Fruit fly (Drosophila melanogaster) whole organism, wandering third instar larva: ENCODE measurements around the gene CG5556.

ENCODE experiments used
- Abd-B ChIP-seq: fragments of >200 bp; optimal IDR thresholded peaks from 2 replicates; lab custom pipeline; 2017; ENCODE audit warnings: missing biosample characterization, missing genetic modification characterization
- CG32264 ChIP-seq: fragments of 200-800 bp; sonication (Bioruptor generic); optimal IDR thresholded peaks from 2 replicates; lab custom pipeline; 2016; ENCODE audit warnings: missing biosample characterization, missing genetic modification characterization
- CG9705 ChIP-seq: fragments of 200-800 bp; sonication (Bioruptor generic); optimal IDR thresholded peaks from 2 replicates; lab custom pipeline; 2018; ENCODE audit warnings: missing biosample characterization, mild to moderate bottlenecking, missing genetic modification characterization
- CrebA ChIP-seq: fragments of 200-800 bp; sonication (Bioruptor generic); optimal IDR thresholded peaks from 2 replicates; lab custom pipeline; 2016; ENCODE audit warnings: missing biosample characterization, mild to moderate bottlenecking, missing genetic modification characterization, borderline replicate concordance
- Dfd ChIP-seq: fragments of >200 bp; optimal IDR thresholded peaks from 2 replicates; lab custom pipeline; 2017; ENCODE audit warnings: missing biosample characterization, missing genetic modification characterization
- Dif ChIP-seq: fragments of 200-275, 200-300 bp; sonication (Bioruptor generic); optimal IDR thresholded peaks from 2 replicates; lab custom pipeline; 2018; ENCODE audit warnings: missing biosample characterization, missing genetic modification characterization; ENCODE audit not compliant: partially characterized antibody
- GATAd ChIP-seq: sonication (Bioruptor generic); optimal IDR thresholded peaks from 2 replicates; lab custom pipeline; 2016; ENCODE audit warnings: missing biosample characterization, missing genetic modification characterization
- HLH106 ChIP-seq: fragments of 200-800 bp; optimal IDR thresholded peaks from 3 replicates; lab custom pipeline; 2019; ENCODE audit warnings: missing biosample characterization, mild to moderate bottlenecking, missing genetic modification characterization, moderate library complexity
- Hnf4 ChIP-seq: fragments of 200-800 bp; sonication (Bioruptor generic); optimal IDR thresholded peaks from 2 replicates; lab custom pipeline; 2016; ENCODE audit warnings: missing biosample characterization, mild to moderate bottlenecking, missing genetic modification characterization
- Hr78 ChIP-seq: fragments of >200 bp; optimal IDR thresholded peaks from 2 replicates; lab custom pipeline; 2017; ENCODE audit warnings: missing biosample characterization, missing genetic modification characterization
- Hr83 ChIP-seq: fragments of 200-300 bp; sonication (Bioruptor generic); optimal IDR thresholded peaks from 2 replicates; lab custom pipeline; 2016; ENCODE audit warnings: missing biosample characterization, mild to moderate bottlenecking, missing genetic modification characterization, moderate library complexity; ENCODE audit not compliant: poor library complexity, severe bottlenecking
- Jra ChIP-seq: sonication (Bioruptor generic); optimal IDR thresholded peaks from 2 replicates; lab custom pipeline; 2016; ENCODE audit warnings: missing biosample characterization, missing genetic modification characterization
- Mio ChIP-seq: sonication (Bioruptor generic); optimal IDR thresholded peaks from 2 replicates; lab custom pipeline; 2016; ENCODE audit warnings: missing biosample characterization, missing genetic modification characterization
- Myc ChIP-seq: fragments of >200 bp; optimal IDR thresholded peaks from 2 replicates; lab custom pipeline; 2017
- N ChIP-seq: fragments of >200 bp; optimal IDR thresholded peaks from 2 replicates; lab custom pipeline; 2018; ENCODE audit warnings: missing biosample characterization, missing external identifiers, missing genetic modification characterization
- OdsH ChIP-seq: fragments of 200-800 bp; sonication (Bioruptor generic); optimal IDR thresholded peaks from 2 replicates; lab custom pipeline; 2016; ENCODE audit warnings: missing biosample characterization, mild to moderate bottlenecking, missing genetic modification characterization
- Rel ChIP-seq, 2 experiments: fragments of 200-800 bp; sonication (Bioruptor generic) in 1 of 2; optimal IDR thresholded peaks; 2 replicates in 1 of 2; 3 replicates in 1 of 2; lab custom pipeline; 2016 to 2019; ENCODE audit warnings: mild to moderate bottlenecking in 2 of 2, missing biosample characterization in 2 of 2, missing genetic modification characterization in 2 of 2, moderate library complexity in 1 of 2
- Sp1 ChIP-seq: fragments of 200-800 bp; sonication (Bioruptor generic); optimal IDR thresholded peaks from 3 replicates; lab custom pipeline; 2019; ENCODE audit warnings: missing biosample characterization, mild to moderate bottlenecking, missing genetic modification characterization, moderate library complexity
- Vsx2 ChIP-seq: fragments of 200-300, 225-300 bp; sonication (Bioruptor generic); optimal IDR thresholded peaks from 2 replicates; lab custom pipeline; 2018; ENCODE audit warnings: missing biosample characterization, missing genetic modification characterization; ENCODE audit not compliant: partially characterized antibody
- br ChIP-seq: fragments of 200-800 bp; sonication (Bioruptor generic); optimal IDR thresholded peaks from 2 replicates; lab custom pipeline; 2016; ENCODE audit warnings: missing biosample characterization, missing genetic modification characterization
- brk ChIP-seq: fragments of 200-800 bp; sonication (Bioruptor generic); optimal IDR thresholded peaks from 2 replicates; lab custom pipeline; 2016; ENCODE audit warnings: missing biosample characterization, mild to moderate bottlenecking, missing genetic modification characterization
- dl ChIP-seq, 2 experiments: fragments of 175-275, 200-275 bp in 1 of 2; fragments of 200-275 bp in 1 of 2; sonication (Bioruptor generic); optimal IDR thresholded peaks; lab custom pipeline; 2018; ENCODE audit warnings: mild to moderate bottlenecking in 2 of 2, missing biosample characterization in 2 of 2, missing genetic modification characterization in 2 of 2, moderate library complexity in 2 of 2; ENCODE audit not compliant: partially characterized antibody in 2 of 2, insufficient read depth in 1 of 2
- dmrt93B ChIP-seq: fragments of 200-800 bp; sonication (Bioruptor generic); optimal IDR thresholded peaks from 2 replicates; lab custom pipeline; 2018; ENCODE audit warnings: missing biosample characterization, mild to moderate bottlenecking, missing genetic modification characterization
- dsf ChIP-seq: sonication (Bioruptor generic); optimal IDR thresholded peaks from 2 replicates; lab custom pipeline; 2016; ENCODE audit warnings: missing biosample characterization, missing genetic modification characterization, borderline replicate concordance
- ey ChIP-seq: fragments of 200-800 bp; sonication (Bioruptor generic); optimal IDR thresholded peaks from 2 replicates; lab custom pipeline; 2016; ENCODE audit warnings: missing biosample characterization, missing genetic modification characterization
- foxo ChIP-seq, 2 experiments: fragments of 200-800 bp; sonication (Bioruptor generic); optimal IDR thresholded peaks; 2 replicates in 1 of 2; 3 replicates in 1 of 2; lab custom pipeline; 2016 to 2017; ENCODE audit warnings: missing biosample characterization in 2 of 2, missing genetic modification characterization in 2 of 2
- fru ChIP-seq: fragments of 200-800 bp; sonication (Bioruptor generic); optimal IDR thresholded peaks from 3 replicates; lab custom pipeline; 2016; ENCODE audit warnings: missing biosample characterization, mild to moderate bottlenecking, missing genetic modification characterization
- h ChIP-seq: fragments of 200-800 bp; sonication (Bioruptor generic); optimal IDR thresholded peaks from 3 replicates; lab custom pipeline; 2016; ENCODE audit warnings: missing biosample characterization, mild to moderate bottlenecking, missing genetic modification characterization
- jim ChIP-seq: fragments of 175-275, 200-325 bp; sonication (Bioruptor generic); optimal IDR thresholded peaks from 2 replicates; lab custom pipeline; 2016; ENCODE audit warnings: missing biosample characterization, mild to moderate bottlenecking, missing genetic modification characterization
- lola ChIP-seq: fragments of >200 bp; optimal IDR thresholded peaks from 2 replicates; lab custom pipeline; 2017; ENCODE audit warnings: missing biosample characterization, missing genetic modification characterization
- pan ChIP-seq: fragments of >200 bp; optimal IDR thresholded peaks from 2 replicates; lab custom pipeline; 2017
- psq ChIP-seq: fragments of 200-800 bp; sonication (Bioruptor generic); optimal IDR thresholded peaks from 3 replicates; lab custom pipeline; 2017; ENCODE audit warnings: missing biosample characterization, mild to moderate bottlenecking, missing genetic modification characterization, moderate library complexity
- rgr ChIP-seq: fragments of 200-800 bp; sonication (Bioruptor generic); optimal IDR thresholded peaks from 3 replicates; lab custom pipeline; 2016; ENCODE audit warnings: missing biosample characterization, mild to moderate bottlenecking, missing genetic modification characterization
- sage ChIP-seq: fragments of 200-800 bp; sonication (Bioruptor generic); optimal IDR thresholded peaks from 2 replicates; lab custom pipeline; 2016; ENCODE audit warnings: missing biosample characterization, mild to moderate bottlenecking, missing genetic modification characterization
- sv ChIP-seq: fragments of 200-800 bp; sonication (Bioruptor generic); optimal IDR thresholded peaks from 3 replicates; lab custom pipeline; 2016; ENCODE audit warnings: missing biosample characterization, missing genetic modification characterization
- tai ChIP-seq: sonication (Bioruptor generic); optimal IDR thresholded peaks from 2 replicates; lab custom pipeline; 2016; ENCODE audit warnings: missing biosample characterization, missing genetic modification characterization
- usp ChIP-seq: fragments of >200 bp; optimal IDR thresholded peaks from 2 replicates; lab custom pipeline; 2017; ENCODE audit warnings: missing biosample characterization, missing genetic modification characterization
- woc ChIP-seq: sonication (Bioruptor generic); optimal IDR thresholded peaks from 2 replicates; lab custom pipeline; 2016; ENCODE audit warnings: missing biosample characterization, mild to moderate bottlenecking, missing genetic modification characterization

CG5556 gene

dm6 chr2L:1367696-1368095, 15.0 kb upstream of the CG5556 start, which contains the start of gene CG14346:
Gene CG14346 (plus strand): TSS chr2L:1367996.
- TF ChIP-seq dmrt93B (GFP tag; lab: Kevin White, UChicago) (no peak), woc (GFP tag; lab: Kevin White, UChicago) (no peak), Sp1 (GFP tag; lab: Kevin White, UChicago) (no peak), h (GFP tag; lab: Kevin White, UChicago) (no peak), sv (no peak), jim (GFP tag; lab: Kevin White, UChicago) (no peak), Hr78 (GFP tag; lab: Kevin White, UChicago) (no peak), Dif (GFP tag; lab: Kevin White, UChicago) (no peak), Dfd (no peak), OdsH (GFP tag; lab: Kevin White, UChicago) (no peak), fru (GFP tag; lab: Kevin White, UChicago) (no peak), rgr (GFP tag; lab: Kevin White, UChicago) (no peak), Abd-B (GFP tag; lab: Kevin White, UChicago) (no peak), dl (GFP tag; optimal IDR thresholded peaks at IDR 0.05; lab: Kevin White, UChicago; ENCODE audit: insufficient read depth in 1 of 2, partially characterized antibody in 2 of 2) (no peak), lola (GFP tag; lab: Kevin White, UChicago) (no peak), pan (lab: Kevin White, UChicago) (no peak), CG32264 (GFP tag; lab: Kevin White, UChicago) (no peak), Hr83 (GFP tag; lab: Kevin White, UChicago) (no peak)

- no peak for TF ChIP-seq Mio (GFP tag; lab: Kevin White, UChicago)
- peak; percentile 88 for TF ChIP-seq Dfd
These were observed 12.4 kb upstream of the CG5556 start for dm6 chr2L:1365037-1365436.

dm6 chr2L:1361771-1362632, 9.3 kb upstream of the CG5556 start, which contains the start of gene NLaz:
Gene NLaz (minus strand): TSS chr2L:1361821.
- TF ChIP-seq CrebA (GFP tag; lab: Kevin White, UChicago) (no peak), dmrt93B (GFP tag; lab: Kevin White, UChicago) (no peak), OdsH (GFP tag; lab: Kevin White, UChicago) (peak; percentile 32), rgr (GFP tag; lab: Kevin White, UChicago) (peak; percentile 67), GATAd (no peak), woc (GFP tag; lab: Kevin White, UChicago) (no peak), Abd-B (GFP tag; lab: Kevin White, UChicago) (no peak), usp (GFP tag; lab: Kevin White, UChicago) (no peak), CG32264 (GFP tag; lab: Kevin White, UChicago) (no peak), Rel (GFP tag; optimal IDR thresholded peaks at IDR 0.05; lab: Kevin White, UChicago) (no peak), Rel (tag; optimal IDR thresholded peaks at IDR 0.05; lab: Kevin White, UChicago) (no peak), fru (GFP tag; lab: Kevin White, UChicago) (no peak), psq (GFP tag; lab: Kevin White, UChicago) (no peak), Myc (lab: Kevin White, UChicago) (no peak), dl (GFP tag; optimal IDR thresholded peaks at IDR 0.05; lab: Kevin White, UChicago; ENCODE audit: insufficient read depth in 1 of 2, partially characterized antibody in 2 of 2) (no peak), Sp1 (GFP tag; lab: Kevin White, UChicago) (no peak), Vsx2 (GFP tag; lab: Kevin White, UChicago) (no peak), tai (GFP tag; lab: Kevin White, UChicago) (no peak), Hnf4 (GFP tag; lab: Kevin White, UChicago) (peak; percentile 0), CG9705 (GFP tag; lab: Kevin White, UChicago) (no peak), Jra (GFP tag; lab: Kevin White, UChicago) (no peak), foxo (GFP tag; optimal IDR thresholded peaks at IDR 0.05; lab: Kevin White, UChicago) (peak in 1 of 2 experiments; percentile 66), Hr83 (GFP tag; lab: Kevin White, UChicago) (peak; percentile 84), brk (GFP tag; lab: Kevin White, UChicago) (no peak), h (GFP tag; lab: Kevin White, UChicago) (peak; percentile 34), br (no peak), jim (GFP tag; lab: Kevin White, UChicago) (peak; percentile 6), N (GFP tag; lab: Kevin White, UChicago) (no peak), Dfd (no peak), lola (GFP tag; lab: Kevin White, UChicago) (no peak), dsf (GFP tag; lab: Kevin White, UChicago) (no peak), Hr78 (GFP tag; lab: Kevin White, UChicago) (no peak), Dif (GFP tag; lab: Kevin White, UChicago) (no peak), pan (lab: Kevin White, UChicago) (no peak), sv (peak; percentile 11), Mio (GFP tag; lab: Kevin White, UChicago) (no peak), ey (GFP tag; lab: Kevin White, UChicago) (peak; percentile 25), HLH106 (tag; lab: Kevin White, UChicago) (peak; percentile 6), sage (GFP tag; lab: Kevin White, UChicago) (no peak)
- TF ChIP-seq, all 38 proteins: peak for 10
